Worm (Caenorhabditis elegans): ENCODE results near the gene C01B10.6.

The C01B10.6 gene

DNA sequence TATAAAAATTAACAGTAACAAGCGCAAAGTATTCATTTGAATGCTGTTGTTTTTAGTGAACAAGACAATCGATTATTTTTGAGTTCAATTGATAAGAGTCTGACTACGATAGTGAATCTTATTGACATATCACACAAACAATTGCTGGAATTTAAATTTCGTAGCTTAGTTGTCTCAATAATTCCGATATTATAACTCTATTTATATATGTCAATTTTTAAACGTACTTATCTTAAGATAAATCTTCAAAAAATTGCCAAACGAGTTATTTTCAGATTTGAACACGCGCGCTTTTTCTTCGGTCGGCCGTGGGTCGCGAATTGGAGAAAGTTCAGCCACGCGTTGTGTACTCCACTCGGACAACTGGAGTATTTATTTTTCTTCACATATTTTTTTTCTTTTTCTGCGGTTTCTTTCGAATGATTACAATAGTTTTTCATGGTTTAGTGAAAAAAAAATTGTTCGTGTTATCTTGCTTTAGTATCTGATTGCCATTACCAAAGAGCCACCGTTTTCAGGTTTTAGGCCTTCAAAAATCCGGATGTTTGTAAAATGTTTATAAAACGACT lies 8.2 kb upstream of the C01B10.6 start, which contains the start of the genes cest-5.1 and C01B10.9:
cest-5.1 (minus strand) TSS at position 51 of the 569 bp plus-strand sequence.
C01B10.9 (plus strand) TSS at position 519 of the 569 bp plus-strand sequence.
- TF ChIP-seq D1046.2 (GFP tag; IDR thresholded peaks at IDR 0.05) = no peak
- no peak for TF ChIP-seq Y48G9A.11 (GFP tag; IDR thresholded peaks at IDR 0.05)
- TF ChIP-seq spr-3 (GFP tag; optimal IDR thresholded peaks at IDR 0.05) = no peak
- no peak for TF ChIP-seq lin-29 (GFP tag; IDR thresholded peaks at IDR 0.05)
- no peak for TF ChIP-seq Y105C5A.15 (GFP tag; IDR thresholded peaks at IDR 0.05)
- no peak for TF ChIP-seq hlh-30 (tag; optimal IDR thresholded peaks at IDR 0.05; ENCODE audit: insufficient read depth)
- TF ChIP-seq aly-2 (tag; optimal IDR thresholded peaks at IDR 0.05) = no peak
- no peak for TF ChIP-seq skn-1 (tag; optimal IDR thresholded peaks at IDR 0.05)
- TF ChIP-seq nhr-41 (GFP tag; IDR thresholded peaks at IDR 0.05) = no peak
- no peak for TF ChIP-seq lim-7 (GFP tag; IDR thresholded peaks at IDR 0.05)
- TF ChIP-seq R02D3.7 (tag; optimal IDR thresholded peaks at IDR 0.05) = no peak
- TF ChIP-seq ceh-32 (tag; optimal IDR thresholded peaks at IDR 0.05; ENCODE audit: poor library complexity) = no peak
- TF ChIP-seq unc-62 (GFP tag; optimal IDR thresholded peaks at IDR 0.05 in 1 of 2) = no peak
- no peak for TF ChIP-seq unc-62 (tag; optimal IDR thresholded peaks at IDR 0.05)
- no peak for TF ChIP-seq nhr-6 (tag; optimal IDR thresholded peaks at IDR 0.05)
- no peak for TF ChIP-seq nhr-76 (tag; optimal IDR thresholded peaks at IDR 0.05)
- no peak for TF ChIP-seq attf-4 (tag; optimal IDR thresholded peaks at IDR 0.05)
- TF ChIP-seq mdt-29 (GFP tag; IDR thresholded peaks at IDR 0.05) = no peak
- TF ChIP-seq ama-1 (optimal IDR thresholded peaks at IDR 0.05) = no peak
- TF ChIP-seq ceh-82 (tag; optimal IDR thresholded peaks at IDR 0.05) = no peak
- TF ChIP-seq daf-16 (GFP tag; optimal IDR thresholded peaks at IDR 0.05) = peak in 1 of 2 experiments; percentile 7
- TF ChIP-seq daf-16 (tag; optimal IDR thresholded peaks at IDR 0.05) = peak; percentile 59
- no peak for TF ChIP-seq lir-3 (tag; optimal IDR thresholded peaks at IDR 0.05)
- TF ChIP-seq mdl-1 (tag; optimal IDR thresholded peaks at IDR 0.05) = no peak
- TF ChIP-seq set-16 (GFP tag; IDR thresholded peaks at IDR 0.05) = no peak
- peak; percentile 41 for TF ChIP-seq duxl-1 (tag; optimal IDR thresholded peaks at IDR 0.05; ENCODE audit: poor library complexity)
- TF ChIP-seq snpc-1.2 (GFP tag; IDR thresholded peaks at IDR 0.05) = peak; percentile 90
- no peak for TF ChIP-seq nhr-111 (GFP tag; optimal IDR thresholded peaks at IDR 0.05)
- TF ChIP-seq vab-7 (GFP tag; IDR thresholded peaks at IDR 0.05) = no peak
- TF ChIP-seq lin-39 (tag; optimal IDR thresholded peaks at IDR 0.05) = no peak
- TF ChIP-seq daf-19 (GFP tag; conservative IDR thresholded peaks at IDR 0.05) = no peak
- peak; percentile 86 for TF ChIP-seq ZK337.2 (GFP tag; IDR thresholded peaks at IDR 0.05)
- peak; percentile 95 for TF ChIP-seq dpl-1 (GFP tag; optimal IDR thresholded peaks at IDR 0.05)
- no peak for TF ChIP-seq F26F4.8 (GFP tag; conservative IDR thresholded peaks at IDR 0.05)
- no peak for TF ChIP-seq F44E2.7 (GFP tag; IDR thresholded peaks at IDR 0.05)
- TF ChIP-seq fos-1 (tag; optimal IDR thresholded peaks at IDR 0.05) = no peak
- no peak for TF ChIP-seq daf-12 (tag; optimal IDR thresholded peaks at IDR 0.05)
- TF ChIP-seq gei-8 (GFP tag; optimal IDR thresholded peaks at IDR 0.05) = no peak
- no peak for TF ChIP-seq lin-13 (GFP tag; optimal IDR thresholded peaks at IDR 0.05)
- no peak for TF ChIP-seq zfp-3 (GFP tag; conservative IDR thresholded peaks at IDR 0.05)
- TF ChIP-seq lin-1 (GFP tag; IDR thresholded peaks at IDR 0.05) = no peak
- TF ChIP-seq hlh-11 (tag; optimal IDR thresholded peaks at IDR 0.05) = no peak
- TF ChIP-seq jun-1 (tag; optimal IDR thresholded peaks at IDR 0.05) = no peak
- no peak for TF ChIP-seq zag-1 (tag; optimal IDR thresholded peaks at IDR 0.05)
- TF ChIP-seq T20F7.1 (GFP tag; optimal IDR thresholded peaks at IDR 0.05) = peak; percentile 15
- TF ChIP-seq ceh-44 (GFP tag; IDR thresholded peaks at IDR 0.05) = peak; percentile 33; the same call in 1 of the 2 replicates
- TF ChIP-seq ceh-20 (GFP tag; IDR thresholded peaks at IDR 0.05) = no peak
- TF ChIP-seq snpc-4 (tag; optimal IDR thresholded peaks at IDR 0.05) = peak; percentile 12
- no peak for TF ChIP-seq ZK546.5 (tag; optimal IDR thresholded peaks at IDR 0.05)
- TF ChIP-seq zip-11 (GFP tag; IDR thresholded peaks at IDR 0.05) = no peak
- TF ChIP-seq mxl-2 (GFP tag; conservative IDR thresholded peaks at IDR 0.05) = no peak
- no peak for TF ChIP-seq nhr-10 (tag; optimal IDR thresholded peaks at IDR 0.05)
- no peak for TF ChIP-seq aha-1 (tag)
